Worm (Caenorhabditis elegans) whole organism, L4/young adult: Measurements from ENCODE around the gene T28D6.4.

ENCODE experiments used
- W03F9.2 ChIP-seq: fragments of 150-350 bp; optimal IDR thresholded peaks from 2 replicates; lab custom pipeline; 2014; ENCODE audit warnings: missing biosample characterization, missing genetic modification characterization
- dao-5 ChIP-seq: sonication (generic microtip); optimal IDR thresholded peaks from 2 replicates; lab custom pipeline; 2016; ENCODE audit warnings: missing genotype, missing genetic modification characterization, moderate library complexity, missing compliant biosample characterization
- him-1 ChIP-seq: sonication (generic microtip); optimal IDR thresholded peaks from 2 replicates; lab custom pipeline; 2016; ENCODE audit warnings: missing genotype, missing genetic modification reagents, missing genetic modification characterization, missing compliant biosample characterization

T28D6.4 gene

ce11 chrIII:11377880-11378279 lies 17.6 kb downstream of the T28D6.4 start, which contains the start of gene dpy-18:
Gene dpy-18, minus strand, starts transcription at chrIII:11377980.
- no peak for TF ChIP-seq him-1
- no peak for TF ChIP-seq dao-5
- TF ChIP-seq W03F9.2 (tag; lab: Kevin White, UChicago), result no peak

DNA sequence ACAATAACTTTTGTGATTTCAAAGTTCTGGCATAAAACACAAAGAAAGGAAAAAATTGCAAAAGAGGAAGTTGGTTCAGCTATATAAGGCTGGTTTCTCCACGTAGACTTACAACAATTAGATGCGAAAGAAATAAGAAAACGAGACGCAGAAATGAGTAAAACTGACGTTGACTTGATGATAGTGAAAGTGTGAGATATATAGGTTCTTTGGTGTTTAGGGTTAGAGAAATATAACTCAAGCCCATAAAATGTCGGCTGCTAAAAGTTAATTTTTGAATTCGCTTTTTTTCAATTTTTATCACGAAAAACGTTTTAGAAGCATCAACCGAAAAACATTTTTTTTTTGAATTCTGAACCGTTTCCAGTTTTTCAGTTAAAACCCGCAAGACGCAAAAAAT lies 18.2 kb downstream of the T28D6.4 start:
- TF ChIP-seq him-1 (no peak), W03F9.2 (tag; lab: Kevin White, UChicago) (no peak), dao-5 (no peak)

ce11 chrIII:11378910-11379309 lies 18.7 kb downstream of the T28D6.4 start:
- TF ChIP-seq W03F9.2 (tag; lab: Kevin White, UChicago) (no peak), dao-5 (no peak)

ce11 chrIII:11380555-11380954 lies 20.3 kb downstream of the T28D6.4 start:
- TF ChIP-seq W03F9.2 (tag; lab: Kevin White, UChicago), result no peak
- TF ChIP-seq him-1, result no peak
- no peak for TF ChIP-seq dao-5

- TF ChIP-seq W03F9.2 (tag; lab: Kevin White, UChicago), result no peak
- no peak for TF ChIP-seq him-1
- TF ChIP-seq dao-5, result no peak
These were observed 21.7 kb downstream of the T28D6.4 start, which contains the start of gene subs-4 for ce11 chrIII:11381922-11382321. Gene subs-4, plus strand, starts transcription at chrIII:11382222.

DNA sequence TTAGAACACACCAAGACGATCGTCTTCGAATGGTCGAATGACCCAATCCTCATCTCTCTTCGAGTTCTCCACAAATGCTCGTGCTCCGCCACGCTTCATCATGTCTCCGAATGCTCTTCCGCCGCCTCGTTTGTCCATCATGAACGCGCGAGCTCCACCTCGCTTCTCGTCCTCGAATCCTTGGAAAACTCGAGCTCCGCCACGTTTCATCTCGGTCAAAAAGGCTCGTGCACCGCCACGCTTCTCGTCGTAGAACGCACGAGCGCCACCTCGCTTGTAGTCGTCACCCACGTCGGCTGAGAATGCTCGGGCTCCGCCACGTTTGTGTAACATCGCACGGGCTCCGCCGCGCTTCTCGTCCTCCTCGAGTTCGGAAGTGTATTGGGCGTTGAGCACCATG lies 29.1 kb downstream of the T28D6.4 start:
- TF ChIP-seq dao-5 (no peak), W03F9.2 (tag; lab: Kevin White, UChicago) (no peak), him-1 (no peak)

- TF ChIP-seq W03F9.2 (tag; lab: Kevin White, UChicago) (no peak), dao-5 (no peak), him-1 (no peak)
These were observed 30.6 kb downstream of the T28D6.4 start for ce11 chrIII:11390832-11391231.

ce11 chrIII:11391601-11392520 lies 31.6 kb downstream of the T28D6.4 start:
- no peak for TF ChIP-seq him-1
- TF ChIP-seq W03F9.2 (tag; lab: Kevin White, UChicago), result no peak
- TF ChIP-seq dao-5, result no peak

DNA sequence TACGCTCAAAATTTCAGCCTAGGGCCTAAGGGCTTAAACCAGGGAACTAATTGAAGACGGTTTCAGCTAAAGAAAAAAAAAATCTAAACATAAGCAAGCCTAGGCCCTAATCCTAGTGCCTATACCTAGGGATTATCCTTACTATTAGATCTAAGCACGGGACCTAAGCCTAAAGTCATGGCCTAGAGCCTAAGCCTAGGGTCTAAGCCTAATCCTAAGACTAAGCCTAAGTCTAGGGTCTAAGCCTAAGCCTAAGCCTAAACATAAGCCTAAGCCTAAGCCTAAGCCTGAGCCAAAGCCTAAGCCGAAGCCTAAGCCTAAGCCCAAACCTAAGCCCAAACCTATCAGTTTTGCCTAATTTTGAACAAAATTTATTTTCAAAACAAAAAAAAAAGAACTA lies 32.5 kb downstream of the T28D6.4 start:
- TF ChIP-seq him-1 (no peak), dao-5 (no peak), W03F9.2 (tag; lab: Kevin White, UChicago) (no peak)

- TF ChIP-seq dao-5 (no peak), W03F9.2 (tag; lab: Kevin White, UChicago) (no peak), him-1 (no peak)
These were observed 32.9 kb downstream of the T28D6.4 start, which contains the start of gene nlp-21 for ce11 chrIII:11393162-11393561. Gene nlp-21, minus strand, starts transcription at chrIII:11393262.

- TF ChIP-seq him-1, result no peak
- no peak for TF ChIP-seq W03F9.2 (tag; lab: Kevin White, UChicago)
- no peak for TF ChIP-seq dao-5
These were observed 37.2 kb downstream of the T28D6.4 start, which contains the start of gene Y47D3B.3 for ce11 chrIII:11397499-11397898. Gene Y47D3B.3, plus strand, starts transcription at chrIII:11397799.

- TF ChIP-seq W03F9.2 (tag; lab: Kevin White, UChicago) (no peak), dao-5 (no peak), him-1 (no peak)
These were observed 42.5 kb downstream of the T28D6.4 start, which contains the start of gene Y47D3B.12 for ce11 chrIII:11402717-11403116. Gene Y47D3B.12, plus strand, starts transcription at chrIII:11403017.

- TF ChIP-seq dao-5 (no peak), him-1 (no peak), W03F9.2 (tag; lab: Kevin White, UChicago) (no peak)
These were observed 44.8 kb downstream of the T28D6.4 start, which contains the start of gene Y47D3B.4 for ce11 chrIII:11405049-11405448. Gene Y47D3B.4, plus strand, starts transcription at chrIII:11405349.

- TF ChIP-seq him-1 (no peak), W03F9.2 (tag; lab: Kevin White, UChicago) (no peak), dao-5 (no peak)
These were observed 50.1 kb downstream of the T28D6.4 start, which contains the start of gene twk-31 for ce11 chrIII:11410378-11410777. Gene twk-31, plus strand, starts transcription at chrIII:11410678.
